Fruit fly (Drosophila melanogaster) whole organism, adult: ENCODE data around the gene CG4009.

Experiments
- CG11617 ChIP-seq: fragments of 200-800 bp; sonication (Bioruptor generic); optimal IDR thresholded peaks from 2 replicates; lab custom pipeline; 2017; ENCODE audit warnings: mild to moderate bottlenecking, missing biosample characterization, missing genetic modification reagents, missing genetic modification characterization
- CG12768 ChIP-seq: fragments of 200-800 bp; sonication (Bioruptor generic); optimal IDR thresholded peaks from 2 replicates; lab custom pipeline; 2017; ENCODE audit warnings: missing biosample characterization, missing genetic modification characterization, mild to moderate bottlenecking, moderate library complexity, missing genetic modification reagents
- CG14711 ChIP-seq: fragments of 200-800 bp; sonication (Bioruptor generic); optimal IDR thresholded peaks from 2 replicates; lab custom pipeline; 2018; ENCODE audit warnings: missing biosample characterization, mild to moderate bottlenecking, missing genetic modification characterization, moderate library complexity
- CG1620 ChIP-seq: fragments of 200-800 bp; sonication (Bioruptor generic); optimal IDR thresholded peaks from 2 replicates; lab custom pipeline; 2016; ENCODE audit warnings: missing biosample characterization, missing genetic modification characterization
- CG33017 ChIP-seq: fragments of 200-800 bp; sonication (Bioruptor generic); optimal IDR thresholded peaks from 2 replicates; lab custom pipeline; 2018; ENCODE audit warnings: missing biosample characterization, mild to moderate bottlenecking, missing genetic modification characterization, moderate library complexity
- CG5204 ChIP-seq: fragments of 200-800 bp; sonication (Bioruptor generic); optimal IDR thresholded peaks from 2 replicates; lab custom pipeline; 2016; ENCODE audit warnings: missing biosample characterization, missing genetic modification characterization
- CG7045 ChIP-seq: fragments of 200-800 bp; sonication (Bioruptor generic); optimal IDR thresholded peaks from 2 replicates; lab custom pipeline; 2017; ENCODE audit warnings: missing biosample characterization, mild to moderate bottlenecking, missing genetic modification characterization
- CG7101 ChIP-seq: fragments of 200-800 bp; sonication (Bioruptor generic); optimal IDR thresholded peaks from 2 replicates; lab custom pipeline; 2018; ENCODE audit warnings: missing biosample characterization, mild to moderate bottlenecking, missing genetic modification characterization, moderate library complexity
- Clk ChIP-seq: fragments of 200-800 bp; sonication (Bioruptor generic); optimal IDR thresholded peaks from 2 replicates; lab custom pipeline; 2017; ENCODE audit warnings: missing biosample characterization, missing genetic modification characterization
- Crg-1 ChIP-seq: fragments of 200-800 bp; sonication (Bioruptor generic); optimal IDR thresholded peaks from 2 replicates; lab custom pipeline; 2016; ENCODE audit warnings: missing biosample characterization, missing genetic modification characterization
- Hr96 ChIP-seq: fragments of 200-800 bp; sonication (Bioruptor generic); optimal IDR thresholded peaks from 2 replicates; lab custom pipeline; 2016; ENCODE audit warnings: missing biosample characterization, missing genetic modification characterization
- Mnt ChIP-seq: fragments of 200-800 bp; sonication (Bioruptor generic); optimal IDR thresholded peaks from 2 replicates; lab custom pipeline; 2016; ENCODE audit warnings: missing biosample characterization, mild to moderate bottlenecking, missing genetic modification characterization
- bab1 ChIP-seq: fragments of 200-800 bp; sonication (Bioruptor generic); optimal IDR thresholded peaks from 3 replicates; lab custom pipeline; 2019; ENCODE audit warnings: missing biosample characterization, mild to moderate bottlenecking, missing genetic modification characterization, moderate library complexity
- cic ChIP-seq: fragments of 200-800 bp; sonication (Bioruptor generic); optimal IDR thresholded peaks from 2 replicates; lab custom pipeline; 2017; ENCODE audit warnings: missing biosample characterization, mild to moderate bottlenecking, missing genetic modification characterization, moderate library complexity
- cnc ChIP-seq, 2 experiments: fragments of >200 bp; optimal IDR thresholded peaks; 2 replicates each; lab custom pipeline; 2017
- kay ChIP-seq: fragments of 200-800 bp; sonication (Bioruptor generic); peaks from one replicate; lab custom pipeline; 2016; ENCODE audit warnings: missing biosample characterization, missing genetic modification characterization, borderline replicate concordance
- ovo ChIP-seq: fragments of 200-800 bp; sonication (Bioruptor generic); optimal IDR thresholded peaks from 2 replicates; lab custom pipeline; 2016; ENCODE audit warnings: missing biosample characterization, missing genetic modification characterization
- pad ChIP-seq: fragments of 200-800 bp; sonication (Bioruptor generic); optimal IDR thresholded peaks from 3 replicates; lab custom pipeline; 2017; ENCODE audit warnings: missing biosample characterization, missing genetic modification characterization, mild to moderate bottlenecking, moderate library complexity, missing genetic modification reagents
- tj ChIP-seq: fragments of 200-800 bp; sonication (Bioruptor generic); optimal IDR thresholded peaks from 3 replicates; lab custom pipeline; 2017; ENCODE audit warnings: missing biosample characterization, mild to moderate bottlenecking, missing genetic modification characterization, moderate library complexity
- toe ChIP-seq: fragments of 200-800 bp; sonication (Bioruptor generic); optimal IDR thresholded peaks from 2 replicates; lab custom pipeline; 2016; ENCODE audit warnings: missing biosample characterization, missing genetic modification characterization

The CG4009 gene

DNA sequence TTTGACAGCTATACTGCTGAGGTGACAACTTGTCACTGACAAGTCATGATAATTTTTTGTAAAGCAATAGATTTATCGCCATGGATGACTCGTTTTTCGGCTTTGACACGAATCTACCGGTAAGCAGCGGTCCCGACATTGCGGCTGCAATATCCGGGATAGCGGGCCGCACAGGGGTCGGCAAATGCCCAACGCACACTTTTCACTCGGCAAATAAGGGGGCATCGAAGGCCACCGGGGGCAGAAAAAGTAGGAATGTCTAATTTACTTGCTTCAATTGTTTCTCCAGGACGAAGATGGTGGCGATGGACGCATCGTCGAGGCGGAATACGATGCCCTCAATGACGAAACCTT lies 7.7 kb upstream of the CG4009 start:
- TF ChIP-seq Crg-1 (GFP tag; lab: Kevin White, UChicago), result no peak

DNA sequence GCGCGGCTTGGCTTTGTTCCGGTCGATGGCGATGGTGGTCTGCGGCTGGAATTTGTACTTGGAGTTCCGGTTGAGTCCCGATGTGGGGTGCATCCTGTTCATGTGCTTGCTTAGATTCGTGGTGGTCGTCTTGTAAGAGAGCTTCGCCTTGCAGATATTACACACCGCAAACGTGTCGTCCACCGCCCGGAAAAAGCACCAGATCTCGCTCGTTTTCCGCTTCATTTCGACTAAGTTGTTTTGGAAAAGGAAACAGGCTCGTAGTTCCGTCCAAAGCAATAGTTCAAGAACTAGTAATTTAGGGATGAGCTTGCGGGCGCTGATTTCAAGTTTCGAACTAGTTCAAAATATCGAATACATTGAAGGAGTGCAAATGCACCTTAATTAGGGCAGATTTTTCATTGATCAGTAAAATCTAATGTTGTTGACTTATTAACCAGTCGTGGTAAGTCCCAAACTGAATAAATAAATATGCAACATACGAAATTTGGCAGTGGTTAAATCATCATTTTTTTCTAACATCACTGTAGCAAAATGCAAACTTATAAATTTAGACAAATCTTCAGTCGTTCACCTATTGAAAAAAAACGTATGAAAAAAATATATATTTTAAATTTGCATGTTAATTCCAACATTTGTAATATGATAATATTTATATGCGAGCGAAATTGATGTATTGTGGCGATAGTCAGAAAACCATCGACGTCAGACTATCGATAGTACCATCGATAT lies 7.2 kb upstream of the CG4009 start, which contains the start of the genes bdwf and Patr-1:
bdwf (minus strand) TSS at position 299 of the 732 bp plus-strand sequence.
Patr-1 (plus strand) TSS at position 727 of the 732 bp plus-strand sequence.
- no peak for TF ChIP-seq CG12768
- peak; percentile 95 for TF ChIP-seq tj (GFP tag; lab: Kevin White, UChicago)
- peak; percentile 2 for TF ChIP-seq CG14711 (tag; lab: Kevin White, UChicago)
- TF ChIP-seq kay (GFP tag; lab: Kevin White, UChicago), result peak; percentile 38
- peak; percentile 31 for TF ChIP-seq pad (GFP tag; lab: Kevin White, UChicago)
- peak; percentile 11 for TF ChIP-seq Crg-1 (GFP tag; lab: Kevin White, UChicago)
- TF ChIP-seq CG7101 (tag; lab: Kevin White, UChicago), result no peak
- peak; percentile 41 for TF ChIP-seq CG1620
- peak; percentile 38 for TF ChIP-seq CG11617 (GFP tag; lab: Kevin White, UChicago)
- TF ChIP-seq cnc (optimal IDR thresholded peaks at IDR 0.05; lab: Kevin White, UChicago), result no peak
- no peak for TF ChIP-seq bab1
- peak; percentile 50 for TF ChIP-seq CG5204
- peak; percentile 17 for TF ChIP-seq Mnt (GFP tag; lab: Kevin White, UChicago)
- no peak for TF ChIP-seq Hr96 (GFP tag; lab: Kevin White, UChicago)

DNA sequence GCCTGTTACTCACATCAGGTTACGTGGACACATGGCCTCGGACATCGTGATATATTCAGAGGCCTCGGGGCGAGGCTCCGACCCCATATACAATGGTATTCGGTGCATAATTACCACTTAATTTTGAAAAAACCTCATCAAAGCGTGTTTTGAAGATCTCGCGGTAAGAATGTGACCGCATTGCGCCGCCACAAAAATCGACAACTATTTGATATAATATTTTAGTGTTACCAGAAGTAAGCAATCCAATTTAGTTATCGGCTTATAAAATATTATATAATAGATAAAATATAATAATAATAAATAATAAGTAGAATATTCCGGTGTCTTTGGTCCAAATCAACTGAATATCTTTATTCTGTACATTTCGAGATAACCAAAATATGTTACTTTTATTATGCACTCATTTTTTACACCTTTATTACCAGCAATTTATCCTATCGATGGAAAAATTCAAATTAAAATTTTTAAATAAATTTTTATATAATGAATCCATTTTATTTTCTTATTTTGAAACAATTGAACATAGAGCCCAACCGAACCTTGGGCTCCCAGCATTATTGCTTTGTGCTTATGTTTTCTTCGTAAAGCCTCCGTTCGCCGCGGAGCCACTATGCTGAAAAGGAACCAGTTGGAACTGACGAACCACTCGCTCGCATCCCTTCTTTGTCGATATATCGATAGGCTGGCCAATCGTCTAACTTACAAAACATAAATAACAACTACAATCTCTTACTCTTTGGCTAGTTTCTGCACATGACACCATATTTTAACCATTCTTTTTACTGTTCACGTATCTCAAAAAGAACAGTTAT lies 4.4 kb upstream of the CG4009 start, which contains the start of the genes CG18213 and Trm7-32:
CG18213 (minus strand) TSS at position 211 of the 815 bp plus-strand sequence.
Trm7-32 (plus strand) TSS at position 690 of the 815 bp plus-strand sequence.
- TF ChIP-seq CG5204, result no peak
- TF ChIP-seq ovo (GFP tag; lab: Kevin White, UChicago), result no peak
- peak; percentile 19 for TF ChIP-seq toe (GFP tag; lab: Kevin White, UChicago)
- TF ChIP-seq Mnt (GFP tag; lab: Kevin White, UChicago), result peak; percentile 48
- TF ChIP-seq bab1, result peak; percentile 2
- peak; percentile 2 for TF ChIP-seq tj (GFP tag; lab: Kevin White, UChicago)

DNA sequence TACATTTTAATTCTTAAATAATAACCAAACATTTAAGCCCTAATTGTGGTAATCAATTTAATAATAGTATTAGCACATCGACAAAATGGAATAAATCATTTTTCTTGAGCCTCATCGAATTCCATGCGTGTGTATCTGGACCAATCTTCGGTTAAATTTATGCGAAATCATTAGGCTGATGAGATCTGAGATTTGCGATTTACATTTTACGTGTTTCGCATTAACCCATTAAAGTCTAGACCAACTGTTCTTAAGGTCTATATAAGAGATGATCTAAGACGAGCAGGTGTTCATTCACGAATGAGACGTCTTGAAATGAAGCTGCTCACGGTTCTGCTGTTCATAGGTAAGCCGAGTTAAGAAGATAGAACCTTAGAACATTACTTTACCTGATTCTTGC lies 4.3 kb downstream of the CG4009 start, which contains the start of gene CG31268:
CG31268 (plus strand) TSS at position 301 of the 400 bp plus-strand sequence.
- TF ChIP-seq bab1, result no peak
- TF ChIP-seq tj (GFP tag; lab: Kevin White, UChicago), result no peak
- no peak for TF ChIP-seq kay (GFP tag; lab: Kevin White, UChicago)
- no peak for TF ChIP-seq Hr96 (GFP tag; lab: Kevin White, UChicago)
- no peak for TF ChIP-seq Clk (GFP tag; lab: Kevin White, UChicago)
- TF ChIP-seq CG33017 (tag; lab: Kevin White, UChicago), result no peak
- TF ChIP-seq cic (GFP tag; lab: Kevin White, UChicago), result no peak
- no peak for TF ChIP-seq CG1620
- no peak for TF ChIP-seq ovo (GFP tag; lab: Kevin White, UChicago)
- no peak for TF ChIP-seq CG14711 (tag; lab: Kevin White, UChicago)
- no peak for TF ChIP-seq CG11617 (GFP tag; lab: Kevin White, UChicago)
- no peak for TF ChIP-seq cnc (optimal IDR thresholded peaks at IDR 0.05; lab: Kevin White, UChicago)

DNA sequence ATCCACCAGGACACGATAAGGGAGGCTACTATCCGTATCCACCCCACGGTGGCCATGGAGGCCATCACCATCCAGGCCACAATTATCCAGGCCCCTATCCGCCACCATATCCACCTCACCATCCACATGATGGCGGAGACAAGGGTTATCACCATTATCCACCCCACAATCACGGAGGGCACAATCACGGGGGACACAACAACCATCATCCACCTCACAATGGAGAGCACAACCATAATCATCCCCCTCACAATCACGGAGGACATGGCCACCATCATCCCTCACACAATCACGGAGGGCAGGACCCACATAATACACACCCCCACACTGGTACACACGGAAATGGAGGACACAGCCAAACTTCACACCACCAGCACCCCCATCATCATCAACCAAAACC lies 6.0 kb downstream of the CG4009 start:
- TF ChIP-seq Hr96 (GFP tag; lab: Kevin White, UChicago) (no peak), CG12768 (no peak), CG7101 (tag; lab: Kevin White, UChicago) (no peak), kay (GFP tag; lab: Kevin White, UChicago) (no peak), cic (GFP tag; lab: Kevin White, UChicago) (no peak), bab1 (no peak), CG1620 (no peak), toe (GFP tag; lab: Kevin White, UChicago) (no peak), CG33017 (tag; lab: Kevin White, UChicago) (no peak), CG5204 (no peak), Mnt (GFP tag; lab: Kevin White, UChicago) (no peak), Crg-1 (GFP tag; lab: Kevin White, UChicago) (no peak), cnc (optimal IDR thresholded peaks at IDR 0.05; lab: Kevin White, UChicago) (no peak), ovo (GFP tag; lab: Kevin White, UChicago) (no peak)

DNA sequence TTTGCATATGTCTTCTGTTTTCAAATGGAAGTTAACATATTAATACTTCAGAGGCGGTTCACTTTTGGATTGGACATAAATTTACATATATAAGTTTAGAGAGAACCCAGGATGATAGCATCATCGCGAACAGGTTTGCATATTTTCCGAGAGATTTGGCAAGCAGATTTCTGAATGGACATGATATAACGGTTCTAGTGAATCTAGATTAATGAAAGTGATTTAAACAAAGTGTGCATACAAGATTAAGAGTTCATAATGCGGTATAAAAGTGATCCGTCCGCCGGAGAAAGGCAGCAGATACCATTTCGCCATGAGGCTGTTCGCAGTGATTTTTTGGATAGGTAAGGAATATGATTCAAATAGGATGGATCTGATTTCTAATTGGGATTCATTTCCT lies 7.5 kb downstream of the CG4009 start, which contains the start of gene CG5225:
CG5225 (plus strand) TSS at position 301 of the 400 bp plus-strand sequence.
- TF ChIP-seq CG7045 (no peak), toe (GFP tag; lab: Kevin White, UChicago) (no peak), Clk (GFP tag; lab: Kevin White, UChicago) (no peak), Crg-1 (GFP tag; lab: Kevin White, UChicago) (no peak), pad (GFP tag; lab: Kevin White, UChicago) (no peak), Hr96 (GFP tag; lab: Kevin White, UChicago) (no peak), CG11617 (GFP tag; lab: Kevin White, UChicago) (no peak), Mnt (GFP tag; lab: Kevin White, UChicago) (no peak), CG7101 (tag; lab: Kevin White, UChicago) (no peak), cnc (optimal IDR thresholded peaks at IDR 0.05; lab: Kevin White, UChicago) (no peak)
